ENCODE assay signal across 3 fruit fly cellular contexts in genomic region chr3L:14150141-14150556, dm6.
TF ChIP-seq lines count a peak whose summit lies in the region.

No protein-coding gene starts in this region.

- TF ChIP-seq CTCF in whole organism, embryonic (GFP tag; optimal IDR thresholded peaks at IDR 0.05; lab: Kevin White, UChicago), result no peak

TF ChIP-seq in whole organism, embryonic, 481 proteins besides CTCF, POLR2A, EP300 and RAD21 (continues in another document):
- TF ChIP-seq ewg (GFP tag; optimal IDR thresholded peaks at IDR 0.05; lab: Kevin White, UChicago), result no peak
- no peak for TF ChIP-seq cg (GFP tag; optimal IDR thresholded peaks at IDR 0.05; lab: Kevin White, UChicago)
- TF ChIP-seq so (GFP tag; IDR thresholded peaks at IDR 0.05; lab: Robert Waterston, UW), result no peak
- no peak for TF ChIP-seq klu (GFP tag; IDR thresholded peaks at IDR 0.05; lab: Robert Waterston, UW)
- TF ChIP-seq jigr1 (GFP tag; IDR thresholded peaks at IDR 0.05; lab: Robert Waterston, UW), result no peak
- no peak for TF ChIP-seq cato (GFP tag; optimal IDR thresholded peaks at IDR 0.05; lab: Kevin White, UChicago; ENCODE audit: borderline replicate concordance)
- TF ChIP-seq Xbp1 (GFP tag; optimal IDR thresholded peaks at IDR 0.05; lab: Kevin White, UChicago), result no peak
- no peak for TF ChIP-seq yki (optimal IDR thresholded peaks at IDR 0.05; lab: Kevin White, UChicago)
- TF ChIP-seq CG10431 (GFP tag; optimal IDR thresholded peaks at IDR 0.05; lab: Kevin White, UChicago), result no peak
- TF ChIP-seq HmgD (GFP tag; optimal IDR thresholded peaks at IDR 0.05; lab: Kevin White, UChicago), result no peak
- no peak for TF ChIP-seq pan (optimal IDR thresholded peaks at IDR 0.05; lab: Kevin White, UChicago)
- no peak for TF ChIP-seq pan (GFP tag; optimal IDR thresholded peaks at IDR 0.05 in 1 of 2, IDR thresholded peaks at IDR 0.05 in 1 of 2)
- no peak for TF ChIP-seq Mrtf (GFP tag; IDR thresholded peaks at IDR 0.05; lab: Robert Waterston, UW)
- no peak for TF ChIP-seq CG17568 (GFP tag; optimal IDR thresholded peaks at IDR 0.05; lab: Kevin White, UChicago)
- TF ChIP-seq CG17385 (GFP tag; optimal IDR thresholded peaks at IDR 0.05; lab: Kevin White, UChicago), result peak; percentile 44
- TF ChIP-seq exex (tag; optimal IDR thresholded peaks at IDR 0.05; lab: Kevin White, UChicago), result no peak
- no peak for TF ChIP-seq CG2678 (tag; optimal IDR thresholded peaks at IDR 0.05; lab: Kevin White, UChicago)
- no peak for TF ChIP-seq CG8924 (tag; optimal IDR thresholded peaks at IDR 0.05; lab: Kevin White, UChicago)
- peak; percentile 0 for TF ChIP-seq twi (tag; optimal IDR thresholded peaks at IDR 0.05; lab: Kevin White, UChicago)
- no peak for TF ChIP-seq D19A (tag; optimal IDR thresholded peaks at IDR 0.05; lab: Kevin White, UChicago)
- no peak for TF ChIP-seq Hr51 (GFP tag; optimal IDR thresholded peaks at IDR 0.05; lab: Kevin White, UChicago)
- TF ChIP-seq Ssrp (tag; optimal IDR thresholded peaks at IDR 0.05; lab: Kevin White, UChicago), result no peak
- TF ChIP-seq zf30C (GFP tag; optimal IDR thresholded peaks at IDR 0.05; lab: Kevin White, UChicago), result no peak
- TF ChIP-seq jumu (GFP tag; optimal IDR thresholded peaks at IDR 0.05; lab: Kevin White, UChicago), result no peak
- no peak for TF ChIP-seq pnt (GFP tag; optimal IDR thresholded peaks at IDR 0.05; lab: Kevin White, UChicago)
- no peak for TF ChIP-seq ems (GFP tag; optimal IDR thresholded peaks at IDR 0.05; lab: Kevin White, UChicago)
- no peak for TF ChIP-seq sr (GFP tag; IDR thresholded peaks at IDR 0.05; lab: Robert Waterston, UW)
- TF ChIP-seq onecut (GFP tag; IDR thresholded peaks at IDR 0.05; lab: Robert Waterston, UW), result no peak
- TF ChIP-seq CG4854 (GFP tag; optimal IDR thresholded peaks at IDR 0.05; lab: Kevin White, UChicago), result no peak
- no peak for TF ChIP-seq CG11695 (GFP tag; IDR thresholded peaks at IDR 0.05; lab: Robert Waterston, UW)
- TF ChIP-seq CG2202 (tag; optimal IDR thresholded peaks at IDR 0.05; lab: Kevin White, UChicago), result no peak
- no peak for TF ChIP-seq Ets65A (GFP tag; lab: Kevin White, UChicago)
- no peak for TF ChIP-seq CG8281 (tag; optimal IDR thresholded peaks at IDR 0.05; lab: Kevin White, UChicago)

TF ChIP-seq in whole organism, prepupa, 60 proteins besides CTCF, POLR2A, EP300 and RAD21:
- TF ChIP-seq fd59A (GFP tag; optimal IDR thresholded peaks at IDR 0.05; lab: Kevin White, UChicago) (no peak), fkh (GFP tag; optimal IDR thresholded peaks at IDR 0.05; lab: Kevin White, UChicago) (peak; percentile 4), CG8119 (GFP tag; IDR thresholded peaks at IDR 0.05; lab: Robert Waterston, UW) (no peak), CG6792 (GFP tag; optimal IDR thresholded peaks at IDR 0.05; lab: Kevin White, UChicago) (no peak), CG6163 (GFP tag; IDR thresholded peaks at IDR 0.05; lab: Robert Waterston, UW) (no peak), ss (GFP tag; optimal IDR thresholded peaks at IDR 0.05; lab: Kevin White, UChicago) (peak in 1 of 2 experiments; percentile 38), CG6276 (GFP tag; optimal IDR thresholded peaks at IDR 0.05; lab: Kevin White, UChicago) (no peak), Eip75B (GFP tag; optimal IDR thresholded peaks at IDR 0.05; lab: Kevin White, UChicago) (no peak), CG15336 (GFP tag; IDR thresholded peaks at IDR 0.05; lab: Robert Waterston, UW) (no peak), CG3919 (GFP tag; optimal IDR thresholded peaks at IDR 0.05; lab: Kevin White, UChicago) (no peak), CG31627 (GFP tag; optimal IDR thresholded peaks at IDR 0.05; lab: Kevin White, UChicago) (no peak), svp (GFP tag; lab: Kevin White, UChicago) (no peak), CG11762 (GFP tag; optimal IDR thresholded peaks at IDR 0.05; lab: Kevin White, UChicago; ENCODE audit: insufficient read depth) (no peak), Hr39 (GFP tag; optimal IDR thresholded peaks at IDR 0.05; lab: Kevin White, UChicago) (no peak), dsx (GFP tag; optimal IDR thresholded peaks at IDR 0.05; lab: Kevin White, UChicago; ENCODE audit: poor library complexity, severe bottlenecking) (no peak), Eip78C (GFP tag; lab: Kevin White, UChicago) (no peak)

TF ChIP-seq in whole organism, wandering third instar larva, 38 proteins besides CTCF, POLR2A, EP300 and RAD21:
- peak; percentile 26 for TF ChIP-seq psq (GFP tag; optimal IDR thresholded peaks at IDR 0.05; lab: Kevin White, UChicago)
- TF ChIP-seq dsf (GFP tag; optimal IDR thresholded peaks at IDR 0.05; lab: Kevin White, UChicago; ENCODE audit: borderline replicate concordance), result no peak
TF ChIP-seq in whole organism, wandering third instar larva: peak in this region for 1.
